Fruit fly (Drosophila melanogaster): Measurements from ENCODE around the gene Hip1.

- TF ChIP-seq ttk (optimal IDR thresholded peaks at IDR 0.05): no peak
- TF ChIP-seq psq (optimal IDR thresholded peaks at IDR 0.05): no peak
- TF ChIP-seq h (optimal IDR thresholded peaks at IDR 0.05): no peak
- no peak for TF ChIP-seq Myc (optimal IDR thresholded peaks at IDR 0.05)
- TF ChIP-seq insv (optimal IDR thresholded peaks at IDR 0.05): no peak
Measured at dm6 chr3L:12798795-12799311, 25.5 kb upstream of the Hip1 start.

Measured in Kc167 (cell line).